Fruit fly (Drosophila melanogaster) Kc167 (cell line): ENCODE data around the gene CG18528.

Source experiments
- Myc ChIP-seq: fragments of >200 bp; optimal IDR thresholded peaks from 2 replicates; lab custom pipeline; 2017; ENCODE audit warnings: missing external identifiers
- Sin3A ChIP-seq: fragments of >200 bp; optimal IDR thresholded peaks from 2 replicates; lab custom pipeline; 2018; ENCODE audit warnings: missing external identifiers
- h ChIP-seq: fragments of >200 bp; optimal IDR thresholded peaks from 3 replicates; lab custom pipeline; 2018; ENCODE audit warnings: missing external identifiers
- insv ChIP-seq: fragments of >200 bp; optimal IDR thresholded peaks from 3 replicates; lab custom pipeline; 2018; ENCODE audit warnings: missing external identifiers
- psq ChIP-seq: fragments of >200 bp; optimal IDR thresholded peaks from 2 replicates; lab custom pipeline; 2017; ENCODE audit warnings: missing external identifiers
- ttk ChIP-seq: sonication (Bioruptor generic); optimal IDR thresholded peaks from 2 replicates; lab custom pipeline; 2017; ENCODE audit warnings: missing external identifiers

dm6 chr3R:24319632-24320341 lies 40.2 kb downstream of the CG18528 start:
- no peak for TF ChIP-seq psq
- no peak for TF ChIP-seq Myc (lab: Kevin White, UChicago)
- TF ChIP-seq h (lab: Kevin White, UChicago) = no peak
- TF ChIP-seq ttk (lab: Kevin White, UChicago) = no peak
- TF ChIP-seq Sin3A (lab: Kevin White, UChicago) = no peak
- TF ChIP-seq insv = no peak
